Fruit fly (Drosophila melanogaster) whole organism, adult: ENCODE results near the gene CG8851.

Source experiments
- CG11617 ChIP-seq: fragments of 200-800 bp; sonication (Bioruptor generic); optimal IDR thresholded peaks from 2 replicates; lab custom pipeline; 2017; ENCODE audit warnings: mild to moderate bottlenecking, missing biosample characterization, missing genetic modification reagents, missing genetic modification characterization
- CG12768 ChIP-seq: fragments of 200-800 bp; sonication (Bioruptor generic); optimal IDR thresholded peaks from 2 replicates; lab custom pipeline; 2017; ENCODE audit warnings: missing biosample characterization, missing genetic modification characterization, mild to moderate bottlenecking, moderate library complexity, missing genetic modification reagents
- CG1620 ChIP-seq: fragments of 200-800 bp; sonication (Bioruptor generic); optimal IDR thresholded peaks from 2 replicates; lab custom pipeline; 2016; ENCODE audit warnings: missing biosample characterization, missing genetic modification characterization
- CG33017 ChIP-seq: fragments of 200-800 bp; sonication (Bioruptor generic); optimal IDR thresholded peaks from 2 replicates; lab custom pipeline; 2018; ENCODE audit warnings: missing biosample characterization, mild to moderate bottlenecking, missing genetic modification characterization, moderate library complexity
- CG5204 ChIP-seq: fragments of 200-800 bp; sonication (Bioruptor generic); optimal IDR thresholded peaks from 2 replicates; lab custom pipeline; 2016; ENCODE audit warnings: missing biosample characterization, missing genetic modification characterization
- CG7045 ChIP-seq: fragments of 200-800 bp; sonication (Bioruptor generic); optimal IDR thresholded peaks from 2 replicates; lab custom pipeline; 2017; ENCODE audit warnings: missing biosample characterization, mild to moderate bottlenecking, missing genetic modification characterization
- Crg-1 ChIP-seq: fragments of 200-800 bp; sonication (Bioruptor generic); optimal IDR thresholded peaks from 2 replicates; lab custom pipeline; 2016; ENCODE audit warnings: missing biosample characterization, missing genetic modification characterization
- Hr96 ChIP-seq: fragments of 200-800 bp; sonication (Bioruptor generic); optimal IDR thresholded peaks from 2 replicates; lab custom pipeline; 2016; ENCODE audit warnings: missing biosample characterization, missing genetic modification characterization
- Mnt ChIP-seq: fragments of 200-800 bp; sonication (Bioruptor generic); optimal IDR thresholded peaks from 2 replicates; lab custom pipeline; 2016; ENCODE audit warnings: missing biosample characterization, mild to moderate bottlenecking, missing genetic modification characterization
- pad ChIP-seq: fragments of 200-800 bp; sonication (Bioruptor generic); optimal IDR thresholded peaks from 3 replicates; lab custom pipeline; 2017; ENCODE audit warnings: missing biosample characterization, missing genetic modification characterization, mild to moderate bottlenecking, moderate library complexity, missing genetic modification reagents
- tj ChIP-seq: fragments of 200-800 bp; sonication (Bioruptor generic); optimal IDR thresholded peaks from 3 replicates; lab custom pipeline; 2017; ENCODE audit warnings: missing biosample characterization, mild to moderate bottlenecking, missing genetic modification characterization, moderate library complexity

dm6 chr2L:3547512-3547911, 28.0 kb downstream of the CG8851 start:
- TF ChIP-seq pad (GFP tag; lab: Kevin White, UChicago) = no peak
- TF ChIP-seq CG5204 (GFP tag; lab: Kevin White, UChicago) = no peak
- no peak for TF ChIP-seq CG12768 (GFP tag; lab: Kevin White, UChicago)
- no peak for TF ChIP-seq Mnt
- no peak for TF ChIP-seq tj (GFP tag; lab: Kevin White, UChicago)
- no peak for TF ChIP-seq CG11617
- no peak for TF ChIP-seq CG1620 (GFP tag; lab: Kevin White, UChicago)
- TF ChIP-seq Crg-1 = no peak
- no peak for TF ChIP-seq CG7045 (GFP tag; lab: Kevin White, UChicago)
- no peak for TF ChIP-seq CG33017 (tag; lab: Kevin White, UChicago)
- no peak for TF ChIP-seq Hr96
